Worm (Caenorhabditis elegans) whole organism, early embryonic: ENCODE data around the gene spe-49.

Experiments used
- aly-1 ChIP-seq: sonication (generic microtip); optimal IDR thresholded peaks from 2 replicates; lab custom pipeline; 2016; ENCODE audit warnings: missing genetic modification characterization, missing compliant biosample characterization
- ama-1 ChIP-seq: fragments of 150-350 bp; optimal IDR thresholded peaks from 2 replicates; lab custom pipeline; 2014
- ets-7 ChIP-seq: sonication (generic microtip); optimal IDR thresholded peaks from 2 replicates; lab custom pipeline; 2016; ENCODE audit warnings: missing genotype, missing genetic modification characterization, missing compliant biosample characterization
- flt-1 ChIP-seq: fragments of 200-800 bp; sonication (Bioruptor generic); IDR thresholded peaks from 2 replicates; pipeline ENCODE4 v1.3.6; 2022; ENCODE audit warnings: missing genetic modification characterization, missing compliant biosample characterization
- pes-1 ChIP-seq: fragments of 200-800 bp; sonication (Bioruptor generic); IDR thresholded peaks from 2 replicates; pipeline ENCODE4 v1.3.6; 2022; ENCODE audit warnings: missing genetic modification reagents, missing genetic modification characterization, missing compliant biosample characterization
- scrt-1 ChIP-seq: fragments of 200-800 bp; sonication (Bioruptor generic); IDR thresholded peaks from 2 replicates; pipeline ENCODE4 v1.3.6; 2022; ENCODE audit warnings: missing genetic modification characterization, missing compliant biosample characterization
- tbx-37 ChIP-seq: fragments of 200-800 bp; sonication (Bioruptor generic); conservative IDR thresholded peaks from 2 replicates; pipeline ENCODE4 v1.3.6; 2022; ENCODE audit warnings: missing genetic modification reagents, missing genetic modification characterization, missing compliant biosample characterization

DNA sequence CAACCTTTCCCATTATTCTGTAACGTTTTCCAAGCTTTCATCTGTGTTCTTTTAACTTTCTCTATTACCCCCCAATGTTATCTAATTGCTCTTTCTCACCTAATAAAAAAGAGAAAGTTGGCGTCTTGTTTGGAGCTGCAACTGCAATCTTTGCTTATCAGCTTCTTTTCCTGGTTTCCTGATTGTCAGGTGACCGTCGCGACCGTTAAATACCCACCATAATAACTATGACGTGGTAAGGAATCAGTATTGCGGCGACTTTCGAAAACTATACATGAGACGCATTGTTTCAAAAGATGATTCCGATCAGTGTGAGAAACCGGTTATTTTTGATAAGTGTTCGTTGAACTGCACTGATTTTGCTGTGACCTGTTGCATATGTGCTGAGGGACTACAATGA is 6.0 kb upstream of the spe-49 start:
- no peak for TF ChIP-seq scrt-1 (GFP tag; lab: Robert Waterston, UW)
- TF ChIP-seq tbx-37 (GFP tag; lab: Robert Waterston, UW), result no peak
- no peak for TF ChIP-seq flt-1 (GFP tag; lab: Robert Waterston, UW)
- TF ChIP-seq aly-1 (tag; lab: Kevin White, UChicago), result no peak
- no peak for TF ChIP-seq ama-1
- TF ChIP-seq pes-1, result no peak
- TF ChIP-seq ets-7, result no peak
